Worm (Caenorhabditis elegans) whole organism, L2 larva: ENCODE data around the gene Y105C5B.19.

Experiments
- C34F6.9 ChIP-seq: fragments of 150-350 bp; optimal IDR thresholded peaks from 2 replicates; lab custom pipeline; 2014; ENCODE audit warnings: missing biosample characterization, missing genetic modification characterization
- Y55F3AM.14 ChIP-seq: fragments of 200-800 bp; sonication (Bioruptor generic); optimal IDR thresholded peaks from 2 replicates; lab custom pipeline; 2018; ENCODE audit warnings: mild to moderate bottlenecking, missing genetic modification characterization, missing compliant biosample characterization
- ZK546.5 ChIP-seq: sonication (generic microtip); optimal IDR thresholded peaks from 2 replicates; lab custom pipeline; 2017; ENCODE audit warnings: missing biosample characterization, missing genetic modification characterization
- alr-1 ChIP-seq: fragments of 150-350 bp; optimal IDR thresholded peaks from 2 replicates; lab custom pipeline; 2014; ENCODE audit warnings: missing biosample characterization, missing genetic modification characterization
- ama-1 ChIP-seq: fragments of 150-350 bp; optimal IDR thresholded peaks from 2 replicates; lab custom pipeline; 2018; ENCODE audit warnings: inconsistent platforms
- blmp-1 ChIP-seq: sonication (generic microtip); optimal IDR thresholded peaks from 2 replicates; lab custom pipeline; 2017; ENCODE audit warnings: missing genetic modification characterization, mild to moderate bottlenecking, missing compliant biosample characterization, antibody characterized with exemption, moderate library complexity; ENCODE audit not compliant: insufficient read depth
- ceh-16 ChIP-seq: fragments of 150-350 bp; optimal IDR thresholded peaks from 2 replicates; lab custom pipeline; 2014; ENCODE audit warnings: missing biosample characterization, missing genetic modification characterization
- dmd-4 ChIP-seq: sonication (generic microtip); optimal IDR thresholded peaks from 2 replicates; lab custom pipeline; 2017; ENCODE audit warnings: missing biosample characterization, missing genetic modification characterization
- egl-27 ChIP-seq: sonication (generic microtip); optimal IDR thresholded peaks from 3 replicates; lab custom pipeline; 2017; ENCODE audit warnings: missing biosample characterization, missing genetic modification reagents, missing genetic modification characterization
- elt-1 ChIP-seq: fragments of 150-350 bp; optimal IDR thresholded peaks from 2 replicates; lab custom pipeline; 2014; ENCODE audit warnings: missing biosample characterization, missing genetic modification characterization
- elt-3 ChIP-seq: sonication (generic microtip); optimal IDR thresholded peaks from 2 replicates; lab custom pipeline; 2017; ENCODE audit warnings: missing biosample characterization, missing genetic modification characterization
- fos-1 ChIP-seq: fragments of 150-350 bp; optimal IDR thresholded peaks from 2 replicates; lab custom pipeline; 2014; ENCODE audit warnings: missing biosample characterization, missing genetic modification characterization
- gmeb-1 ChIP-seq: fragments of 150-350 bp; optimal IDR thresholded peaks from 2 replicates; lab custom pipeline; 2014; ENCODE audit warnings: missing biosample characterization, missing genetic modification characterization
- lin-11 ChIP-seq: fragments of 150-350 bp; sonication (generic microtip); optimal IDR thresholded peaks from 2 replicates; lab custom pipeline; 2014; ENCODE audit warnings: missing biosample characterization, missing genetic modification characterization, inconsistent platforms, mixed read lengths
- lin-39 ChIP-seq: fragments of 150-350 bp; optimal IDR thresholded peaks from 2 replicates; lab custom pipeline; 2014; ENCODE audit warnings: missing biosample characterization, missing genetic modification reagents, missing genetic modification characterization
- lsy-2 ChIP-seq, 2 experiments: fragments of 150-350 bp in 1 of 2; sonication (generic microtip) in 1 of 2; optimal IDR thresholded peaks; 2 replicates each; lab custom pipeline; 2014 to 2017; ENCODE audit warnings: missing biosample characterization in 2 of 2, missing genetic modification characterization in 2 of 2
- mab-5 ChIP-seq: fragments of 150-350 bp; optimal IDR thresholded peaks from 2 replicates; lab custom pipeline; 2014; ENCODE audit warnings: missing biosample characterization, missing genetic modification characterization
- mbf-1 ChIP-seq: sonication (generic microtip); optimal IDR thresholded peaks from 2 replicates; lab custom pipeline; 2017; ENCODE audit warnings: missing biosample characterization, missing genetic modification characterization
- mdl-1 ChIP-seq, 2 experiments: fragments of 150-350 bp in 1 of 2; sonication (generic microtip) in 1 of 2; optimal IDR thresholded peaks; 2 replicates each; lab custom pipeline; 2017; ENCODE audit warnings: missing biosample characterization in 2 of 2, missing genetic modification characterization in 2 of 2
- nhr-11 ChIP-seq: fragments of 150-350 bp; optimal IDR thresholded peaks from 2 replicates; lab custom pipeline; 2014; ENCODE audit warnings: missing biosample characterization, missing genetic modification characterization
- nhr-12 ChIP-seq: fragments of 150-350 bp; optimal IDR thresholded peaks from 2 replicates; lab custom pipeline; 2014; ENCODE audit warnings: missing biosample characterization, missing genetic modification characterization
- nhr-129 ChIP-seq: fragments of 150-350 bp; optimal IDR thresholded peaks from 2 replicates; lab custom pipeline; 2014; ENCODE audit warnings: missing biosample characterization, missing genetic modification characterization
- nhr-21 ChIP-seq: fragments of 150-350 bp; optimal IDR thresholded peaks from 2 replicates; lab custom pipeline; 2014; ENCODE audit warnings: missing biosample characterization, missing genetic modification characterization
- nhr-23 ChIP-seq: fragments of 150-350 bp; optimal IDR thresholded peaks from 2 replicates; lab custom pipeline; 2014; ENCODE audit warnings: missing biosample characterization, missing genetic modification reagents, missing genetic modification characterization
- nhr-237 ChIP-seq: fragments of 150-350 bp; optimal IDR thresholded peaks from 2 replicates; lab custom pipeline; 2014; ENCODE audit warnings: missing biosample characterization, missing genetic modification characterization
- nhr-6 ChIP-seq: fragments of 150-350 bp; optimal IDR thresholded peaks from 2 replicates; lab custom pipeline; 2014; ENCODE audit warnings: missing biosample characterization, missing genetic modification characterization
- nhr-77 ChIP-seq: fragments of 150-350 bp; optimal IDR thresholded peaks from 2 replicates; lab custom pipeline; 2014; ENCODE audit warnings: missing biosample characterization, missing genetic modification characterization
- peb-1 ChIP-seq: fragments of 150-350 bp; optimal IDR thresholded peaks from 2 replicates; lab custom pipeline; 2014; ENCODE audit warnings: missing biosample characterization, missing genetic modification characterization
- sma-9 ChIP-seq, 2 experiments: fragments of 150-350 bp in 1 of 2; sonication (generic microtip) in 1 of 2; optimal IDR thresholded peaks; 2 replicates each; lab custom pipeline; 2014 to 2016; ENCODE audit warnings: missing genetic modification characterization in 2 of 2, mild to moderate bottlenecking in 1 of 2, missing biosample characterization in 1 of 2, missing compliant biosample characterization in 1 of 2, missing genetic modification reagents in 1 of 2, moderate library complexity in 1 of 2
- unc-39 ChIP-seq: fragments of 150-350 bp; optimal IDR thresholded peaks from 2 replicates; lab custom pipeline; 2014; ENCODE audit warnings: missing biosample characterization, missing genetic modification characterization
- unc-62 ChIP-seq: fragments of 150-350 bp; optimal IDR thresholded peaks from 2 replicates; lab custom pipeline; 2014; ENCODE audit warnings: missing biosample characterization, missing genetic modification reagents, missing genetic modification characterization
- ztf-11 ChIP-seq: sonication (generic microtip); optimal IDR thresholded peaks from 2 replicates; lab custom pipeline; 2017; ENCODE audit warnings: missing biosample characterization, missing genetic modification characterization

Y105C5B.19 gene

ce11 chrIV:15951640-15952039, 32.1 kb downstream of the Y105C5B.19 start, which contains the start of gene Y105C5B.15:
TSS of gene Y105C5B.15 (plus strand) at chrIV:15951936.
- no peak for TF ChIP-seq mdl-1 (tag; optimal IDR thresholded peaks at IDR 0.05; lab: Kevin White, UChicago)
- peak; percentile 67 for TF ChIP-seq fos-1 (tag; lab: Kevin White, UChicago)
- TF ChIP-seq elt-3 (tag; lab: Kevin White, UChicago) = no peak
- TF ChIP-seq alr-1 = no peak
- no peak for TF ChIP-seq lin-11 (tag; lab: Kevin White, UChicago)

ce11 chrIV:15950838-15951581, 32.8 kb downstream of the Y105C5B.19 start, which contains the start of gene ifas-3:
TSS of gene ifas-3 (minus strand) at chrIV:15950888.
- TF ChIP-seq ceh-16 = no peak
- no peak for TF ChIP-seq sma-9 (GFP tag; optimal IDR thresholded peaks at IDR 0.05; lab: Kevin White, UChicago)
- TF ChIP-seq sma-9 (tag; optimal IDR thresholded peaks at IDR 0.05; lab: Kevin White, UChicago) = no peak
- TF ChIP-seq peb-1 (tag; lab: Kevin White, UChicago) = no peak
- no peak for TF ChIP-seq fos-1 (tag; lab: Kevin White, UChicago)
- no peak for TF ChIP-seq ZK546.5 (tag; lab: Kevin White, UChicago)
- TF ChIP-seq lsy-2 (tag; optimal IDR thresholded peaks at IDR 0.05; lab: Kevin White, UChicago) = no peak
- no peak for TF ChIP-seq ztf-11 (tag; lab: Kevin White, UChicago)
- no peak for TF ChIP-seq nhr-77 (tag; lab: Kevin White, UChicago)

- no peak for TF ChIP-seq elt-3 (tag; lab: Kevin White, UChicago)
- no peak for TF ChIP-seq dmd-4
- TF ChIP-seq elt-1 (tag; lab: Kevin White, UChicago) = no peak
- no peak for TF ChIP-seq nhr-23 (tag; lab: Kevin White, UChicago)
- no peak for TF ChIP-seq nhr-6 (tag; lab: Kevin White, UChicago)
- no peak for TF ChIP-seq lin-39 (tag; lab: Kevin White, UChicago)
- TF ChIP-seq unc-39 (tag; lab: Kevin White, UChicago) = no peak
- no peak for TF ChIP-seq blmp-1 (tag; lab: Kevin White, UChicago)
- TF ChIP-seq nhr-129 (tag; lab: Kevin White, UChicago) = no peak
- no peak for TF ChIP-seq unc-62 (GFP tag; lab: Kevin White, UChicago)
- no peak for TF ChIP-seq lin-11 (tag; lab: Kevin White, UChicago)
- TF ChIP-seq ZK546.5 (tag; lab: Kevin White, UChicago) = no peak
Observed at ce11 chrIV:15949995-15950394, 33.8 kb downstream of the Y105C5B.19 start.

ce11 chrIV:15946507-15946906, 37.3 kb downstream of the Y105C5B.19 start, which contains the start of gene skr-10:
TSS of gene skr-10 (plus strand) at chrIV:15946807.
- no peak for TF ChIP-seq mbf-1 (tag; lab: Kevin White, UChicago)
- no peak for TF ChIP-seq nhr-12 (tag; lab: Kevin White, UChicago)
- TF ChIP-seq Y55F3AM.14 (GFP tag; lab: Kevin White, UChicago) = no peak
- TF ChIP-seq dmd-4 = no peak
- TF ChIP-seq nhr-77 (tag; lab: Kevin White, UChicago) = no peak
- TF ChIP-seq ama-1 (lab: Kevin White, UChicago) = no peak
- no peak for TF ChIP-seq gmeb-1 (tag; lab: Kevin White, UChicago)
- TF ChIP-seq nhr-11 (tag; lab: Kevin White, UChicago) = no peak
- no peak for TF ChIP-seq egl-27 (tag; lab: Kevin White, UChicago)
- no peak for TF ChIP-seq nhr-21

ce11 chrIV:15941403-15941802, 42.4 kb downstream of the Y105C5B.19 start, which contains the start of gene Y105C5B.11:
TSS of gene Y105C5B.11 (minus strand) at chrIV:15941503.
- TF ChIP-seq C34F6.9 (tag; lab: Kevin White, UChicago) (no peak), mab-5 (tag; lab: Kevin White, UChicago) (no peak), ZK546.5 (tag; lab: Kevin White, UChicago) (no peak), egl-27 (tag; lab: Kevin White, UChicago) (no peak), nhr-237 (no peak)
